Worm (Caenorhabditis elegans) whole organism, L2 larva: ENCODE data around the gene C36A4.11.

Source experiments
- R02D3.7 ChIP-seq: fragments of 150-350 bp; optimal IDR thresholded peaks from 2 replicates; lab custom pipeline; 2014; ENCODE audit warnings: missing biosample characterization, missing genetic modification characterization
- ama-1 ChIP-seq: fragments of 150-350 bp; optimal IDR thresholded peaks from 2 replicates; lab custom pipeline; 2018; ENCODE audit warnings: inconsistent platforms
- ceh-82 ChIP-seq: fragments of 150-350 bp; optimal IDR thresholded peaks from 2 replicates; lab custom pipeline; 2014; ENCODE audit warnings: missing biosample characterization, missing genetic modification characterization
- dmd-4 ChIP-seq: sonication (generic microtip); optimal IDR thresholded peaks from 2 replicates; lab custom pipeline; 2017; ENCODE audit warnings: missing biosample characterization, missing genetic modification characterization
- lin-13 ChIP-seq: fragments of 150-350 bp; optimal IDR thresholded peaks from 2 replicates; lab custom pipeline; 2014; ENCODE audit warnings: missing biosample characterization, missing genetic modification reagents, missing genetic modification characterization
- nhr-6 ChIP-seq: fragments of 150-350 bp; optimal IDR thresholded peaks from 2 replicates; lab custom pipeline; 2014; ENCODE audit warnings: missing biosample characterization, missing genetic modification characterization
- skn-1 ChIP-seq: sonication (generic microtip); optimal IDR thresholded peaks from 2 replicates; lab custom pipeline; 2017; ENCODE audit warnings: missing biosample characterization, missing genetic modification characterization
- unc-39 ChIP-seq: fragments of 150-350 bp; optimal IDR thresholded peaks from 2 replicates; lab custom pipeline; 2014; ENCODE audit warnings: missing biosample characterization, missing genetic modification characterization
- zag-1 ChIP-seq: fragments of 150-350 bp; optimal IDR thresholded peaks from 2 replicates; lab custom pipeline; 2014; ENCODE audit warnings: missing biosample characterization, missing genetic modification characterization
- ztf-4 ChIP-seq: fragments of 150-350 bp; optimal IDR thresholded peaks from 2 replicates; lab custom pipeline; 2014; ENCODE audit warnings: missing biosample characterization, missing genetic modification characterization

- TF ChIP-seq R02D3.7 (tag; lab: Kevin White, UChicago) = no peak
- TF ChIP-seq ztf-4 (tag; lab: Kevin White, UChicago) = no peak
- TF ChIP-seq nhr-6 (tag; lab: Kevin White, UChicago) = no peak
- no peak for TF ChIP-seq dmd-4 (tag; lab: Kevin White, UChicago)
- TF ChIP-seq zag-1 (tag; lab: Kevin White, UChicago) = no peak
- TF ChIP-seq skn-1 = no peak
- no peak for TF ChIP-seq ceh-82 (tag; lab: Kevin White, UChicago)
- no peak for TF ChIP-seq lin-13 (GFP tag; lab: Kevin White, UChicago)
- TF ChIP-seq unc-39 = no peak
- TF ChIP-seq ama-1 (lab: Kevin White, UChicago) = no peak
These were observed 9.0 kb upstream of the C36A4.11 start, which contains the start of gene C36A4.10 for ce11 chrIII:3831381-3831780.
